Worm (Caenorhabditis elegans) whole organism, L4/young adult: ENCODE measurements around the gene sulp-3.

Source experiments
- W03F9.2 ChIP-seq: fragments of 150-350 bp; optimal IDR thresholded peaks from 2 replicates; lab custom pipeline; 2014; ENCODE audit warnings: missing biosample characterization, missing genetic modification characterization
- dao-5 ChIP-seq: sonication (generic microtip); optimal IDR thresholded peaks from 2 replicates; lab custom pipeline; 2016; ENCODE audit warnings: missing genotype, missing genetic modification characterization, moderate library complexity, missing compliant biosample characterization
- him-1 ChIP-seq: sonication (generic microtip); optimal IDR thresholded peaks from 2 replicates; lab custom pipeline; 2016; ENCODE audit warnings: missing genotype, missing genetic modification reagents, missing genetic modification characterization, missing compliant biosample characterization

ce11 chrX:8416819-8417218 is 8.7 kb upstream of the sulp-3 start, which contains the start of gene ced-8:
- TF ChIP-seq W03F9.2 (tag; lab: Kevin White, UChicago): no peak
- TF ChIP-seq him-1: no peak
- TF ChIP-seq dao-5 (tag; lab: Kevin White, UChicago): no peak
